Worm (Caenorhabditis elegans) whole organism, L4 larva: ENCODE data around the gene skr-6.

Source experiments
- F49E8.2 ChIP-seq: sonication (generic microtip); optimal IDR thresholded peaks from 2 replicates; lab custom pipeline; 2016; ENCODE audit warnings: missing compliant biosample characterization, mild to moderate bottlenecking, missing genetic modification characterization, borderline replicate concordance
- R02D3.7 ChIP-seq: fragments of 150-350 bp; sonication (generic microtip); optimal IDR thresholded peaks from 3 replicates; lab custom pipeline; 2014; ENCODE audit warnings: missing biosample characterization, missing genetic modification characterization
- ceh-32 ChIP-seq: sonication (generic microtip); optimal IDR thresholded peaks from 2 replicates; lab custom pipeline; 2016; ENCODE audit warnings: mild to moderate bottlenecking, missing genetic modification characterization, missing compliant biosample characterization; ENCODE audit not compliant: poor library complexity
- ceh-82 ChIP-seq: sonication (generic microtip); optimal IDR thresholded peaks from 2 replicates; lab custom pipeline; 2017; ENCODE audit warnings: missing biosample characterization, missing genetic modification characterization
- egl-27 ChIP-seq: sonication (generic microtip); optimal IDR thresholded peaks from 3 replicates; lab custom pipeline; 2017; ENCODE audit warnings: missing biosample characterization, missing genetic modification reagents, missing genetic modification characterization
- fkh-10 ChIP-seq: fragments of 150-350 bp; optimal IDR thresholded peaks from 2 replicates; lab custom pipeline; 2014; ENCODE audit warnings: missing biosample characterization, missing genetic modification reagents, missing genetic modification characterization
- jun-1 ChIP-seq: fragments of 150-350 bp; optimal IDR thresholded peaks from 2 replicates; lab custom pipeline; 2014; ENCODE audit warnings: missing biosample characterization, missing genetic modification reagents, missing genetic modification characterization
- lin-38 ChIP-seq: fragments of 200-800 bp; sonication (Bioruptor generic); IDR thresholded peaks from 2 replicates; pipeline ENCODE4 v1.3.6; 2022; ENCODE audit warnings: missing genetic modification reagents, missing genetic modification characterization, missing compliant biosample characterization
- mdl-1 ChIP-seq, 2 experiments: fragments of 150-350 bp in 1 of 2; sonication (generic microtip) in 1 of 2; optimal IDR thresholded peaks; 2 replicates each; lab custom pipeline; 2014 to 2017; ENCODE audit warnings: missing biosample characterization in 2 of 2, missing genetic modification characterization in 2 of 2
- nhr-11 ChIP-seq: fragments of 150-350 bp; optimal IDR thresholded peaks from 2 replicates; lab custom pipeline; 2014; ENCODE audit warnings: missing biosample characterization, missing genetic modification characterization
- nhr-25 ChIP-seq: sonication (generic microtip); optimal IDR thresholded peaks from 2 replicates; lab custom pipeline; 2017; ENCODE audit warnings: missing genetic modification characterization, mild to moderate bottlenecking, missing compliant biosample characterization, antibody characterized with exemption, moderate library complexity, borderline replicate concordance; ENCODE audit not compliant: insufficient read depth
- nhr-48 ChIP-seq: sonication (generic microtip); optimal IDR thresholded peaks from 2 replicates; lab custom pipeline; 2016; ENCODE audit warnings: mild to moderate bottlenecking, missing genetic modification characterization, missing compliant biosample characterization

DNA sequence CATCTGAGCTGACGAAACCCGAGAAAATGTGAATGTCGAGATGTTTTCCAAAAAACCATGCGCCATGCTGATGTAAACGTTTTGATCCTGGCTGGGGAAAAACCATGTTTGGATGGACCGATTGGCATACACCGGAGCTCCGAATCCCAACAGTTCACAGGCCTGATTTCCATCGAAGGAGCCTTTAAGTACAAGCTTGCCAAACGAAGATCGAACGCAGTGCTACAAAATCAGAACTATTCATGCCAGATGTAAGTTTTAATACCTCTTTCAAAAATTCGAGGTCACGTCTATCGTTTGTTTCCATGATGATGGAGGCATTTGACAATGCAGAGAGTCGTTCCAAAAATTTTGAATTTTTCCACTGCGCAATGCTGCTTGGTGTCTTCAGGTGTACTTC is 34.0 kb downstream of the skr-6 start:
- TF ChIP-seq nhr-25 (tag; lab: Kevin White, UChicago) (no peak), R02D3.7 (tag; lab: Kevin White, UChicago) (no peak), fkh-10 (GFP tag; lab: Kevin White, UChicago) (no peak), nhr-48 (tag; lab: Kevin White, UChicago) (no peak), F49E8.2 (tag; lab: Kevin White, UChicago) (no peak), ceh-32 (tag; lab: Kevin White, UChicago) (no peak), egl-27 (tag; lab: Kevin White, UChicago) (no peak), lin-38 (GFP tag; lab: Robert Waterston, UW) (no peak), jun-1 (tag; lab: Kevin White, UChicago) (no peak), ceh-82 (no peak), mdl-1 (tag; optimal IDR thresholded peaks at IDR 0.05; lab: Kevin White, UChicago) (no peak), nhr-11 (tag; lab: Kevin White, UChicago) (no peak)
